Worm (Caenorhabditis elegans) whole organism, young adult: ENCODE results near the gene mai-1.

ENCODE experiments used
- B0019.2 ChIP-seq: fragments of 200-800 bp; sonication (Bioruptor generic); conservative IDR thresholded peaks from 2 replicates; pipeline ENCODE4 v1.3.6; 2022; ENCODE audit warnings: missing genetic modification reagents, missing genetic modification characterization, missing compliant biosample characterization
- B0261.1 ChIP-seq: sonication (generic microtip); optimal IDR thresholded peaks from 2 replicates; lab custom pipeline; 2016; ENCODE audit warnings: mild to moderate bottlenecking, missing genetic modification characterization, moderate library complexity, missing compliant biosample characterization
- D2030.7 ChIP-seq: fragments of 200-800 bp; sonication (Bioruptor generic); IDR thresholded peaks from 2 replicates; pipeline ENCODE4 v1.3.6; 2022; ENCODE audit warnings: missing genetic modification reagents, missing genetic modification characterization, missing compliant biosample characterization
- F33H1.4 ChIP-seq: fragments of 200-800 bp; sonication (Bioruptor generic); IDR thresholded peaks from 2 replicates; pipeline ENCODE4 v1.3.6; 2022; ENCODE audit warnings: missing genetic modification reagents, missing genetic modification characterization, missing compliant biosample characterization
- F37B4.10 ChIP-seq: fragments of 200-800 bp; sonication (Bioruptor generic); IDR thresholded peaks from 2 replicates; pipeline ENCODE4 v1.3.6; 2022; ENCODE audit warnings: missing genetic modification characterization, missing compliant biosample characterization
- F52B5.7 ChIP-seq: sonication (generic microtip); optimal IDR thresholded peaks from 2 replicates; lab custom pipeline; 2016; ENCODE audit warnings: mild to moderate bottlenecking, missing genetic modification characterization, missing compliant biosample characterization
- F57A8.1 ChIP-seq: fragments of 200-800 bp; sonication (Bioruptor generic); optimal IDR thresholded peaks from 2 replicates; lab custom pipeline; 2018; ENCODE audit warnings: mild to moderate bottlenecking, missing genetic modification characterization, moderate library complexity, missing compliant biosample characterization
- T07F8.4 ChIP-seq: sonication (generic microtip); optimal IDR thresholded peaks from 2 replicates; lab custom pipeline; 2016; ENCODE audit warnings: mild to moderate bottlenecking, missing genetic modification characterization, moderate library complexity, missing compliant biosample characterization
- Y53G8AR.9 ChIP-seq: fragments of 200-800 bp; sonication (Bioruptor generic); conservative IDR thresholded peaks from 2 replicates; pipeline ENCODE4 v1.3.6; 2022; ENCODE audit warnings: missing genetic modification reagents, missing genetic modification characterization, missing compliant biosample characterization
- Y56A3A.18 ChIP-seq: fragments of 200-800 bp; sonication (Bioruptor generic); IDR thresholded peaks from 2 replicates; pipeline ENCODE4 v1.3.6; 2022; ENCODE audit warnings: missing genetic modification reagents, missing genetic modification characterization, missing compliant biosample characterization
- Y67H2A.10 ChIP-seq: fragments of 200-800 bp; sonication (Bioruptor generic); conservative IDR thresholded peaks from 2 replicates; pipeline ENCODE4 v1.3.6; 2022; ENCODE audit warnings: missing genetic modification reagents, missing genetic modification characterization, missing compliant biosample characterization
- aptf-2 ChIP-seq: fragments of 200-800 bp; sonication (Bioruptor generic); conservative IDR thresholded peaks from 2 replicates; pipeline ENCODE4 v1.3.6; 2022; ENCODE audit warnings: missing genetic modification reagents, missing genetic modification characterization, missing compliant biosample characterization
- athp-1 ChIP-seq: sonication (generic microtip); optimal IDR thresholded peaks from 2 replicates; lab custom pipeline; 2017; ENCODE audit warnings: mild to moderate bottlenecking, missing genetic modification characterization, missing compliant biosample characterization
- attf-3 ChIP-seq: fragments of 200-800 bp; sonication (Bioruptor generic); conservative IDR thresholded peaks from 2 replicates; pipeline ENCODE4 v1.3.6; 2022; ENCODE audit warnings: missing genetic modification reagents, missing genetic modification characterization, missing compliant biosample characterization
- bed-1 ChIP-seq: fragments of 200-800 bp; sonication (Bioruptor generic); IDR thresholded peaks from 2 replicates; pipeline ENCODE4 v1.3.6; 2022; ENCODE audit warnings: missing genetic modification reagents, missing genetic modification characterization, missing compliant biosample characterization
- bed-2 ChIP-seq: fragments of 200-800 bp; sonication (Bioruptor generic); IDR thresholded peaks from 2 replicates; pipeline ENCODE4 v1.3.6; 2022; ENCODE audit warnings: missing genetic modification reagents, missing genetic modification characterization, missing compliant biosample characterization
- cebp-1 ChIP-seq, 2 experiments: fragments of 200-800 bp in 1 of 2; sonication (Bioruptor generic) in 1 of 2; sonication (generic microtip) in 1 of 2; IDR thresholded peaks in 1 of 2; optimal IDR thresholded peaks in 1 of 2; 2 replicates each; pipeline versions ENCODE4 v1.3.6 to Lab custom; 2017 to 2022; ENCODE audit warnings: missing compliant biosample characterization in 2 of 2, missing genetic modification characterization in 2 of 2, mild to moderate bottlenecking in 1 of 2, missing genetic modification reagents in 1 of 2, moderate library complexity in 1 of 2
- ceh-91 ChIP-seq: fragments of 200-800 bp; sonication (Bioruptor generic); IDR thresholded peaks from 2 replicates; pipeline ENCODE4 v1.3.6; 2022; ENCODE audit warnings: missing genetic modification reagents, missing genetic modification characterization, missing compliant biosample characterization
- chd-7 ChIP-seq: sonication (generic microtip); optimal IDR thresholded peaks from 2 replicates; lab custom pipeline; 2016; ENCODE audit warnings: mild to moderate bottlenecking, missing genetic modification characterization, moderate library complexity, missing compliant biosample characterization
- dpff-1 ChIP-seq: sonication (generic microtip); optimal IDR thresholded peaks from 2 replicates; lab custom pipeline; 2017; ENCODE audit warnings: mild to moderate bottlenecking, missing genetic modification characterization, missing compliant biosample characterization
- egrh-3 ChIP-seq: fragments of 200-800 bp; sonication (Bioruptor generic); IDR thresholded peaks from 2 replicates; pipeline ENCODE4 v1.3.6; 2022; ENCODE audit warnings: missing genetic modification reagents, missing genetic modification characterization, missing compliant biosample characterization
- ekl-4 ChIP-seq: fragments of 200-800 bp; sonication (Bioruptor generic); IDR thresholded peaks from 2 replicates; pipeline ENCODE4 v1.3.6; 2022; ENCODE audit warnings: missing genetic modification reagents, missing genetic modification characterization, missing compliant biosample characterization
- fkh-3 ChIP-seq: sonication (generic microtip); optimal IDR thresholded peaks from 2 replicates; lab custom pipeline; 2016; ENCODE audit warnings: mild to moderate bottlenecking, missing genetic modification characterization, missing compliant biosample characterization
- gei-17 ChIP-seq: fragments of 200-800 bp; sonication (Bioruptor generic); optimal IDR thresholded peaks from 2 replicates; lab custom pipeline; 2018; ENCODE audit warnings: mild to moderate bottlenecking, missing genetic modification characterization, missing compliant biosample characterization
- him-1 ChIP-seq: sonication (generic microtip); optimal IDR thresholded peaks from 2 replicates; lab custom pipeline; 2016; ENCODE audit warnings: missing genotype, missing genetic modification reagents, missing genetic modification characterization, missing compliant biosample characterization
- hlh-12 ChIP-seq: sonication (generic microtip); optimal IDR thresholded peaks from 2 replicates; lab custom pipeline; 2016; ENCODE audit warnings: missing genetic modification characterization, missing compliant biosample characterization
- hlh-26 ChIP-seq: fragments of 200-800 bp; sonication (Bioruptor generic); conservative IDR thresholded peaks from 2 replicates; pipeline ENCODE4 v1.3.6; 2022; ENCODE audit warnings: missing genetic modification reagents, missing genetic modification characterization, missing compliant biosample characterization
- hsf-1 ChIP-seq: fragments of 200-800 bp; sonication (Bioruptor generic); IDR thresholded peaks from 2 replicates; pipeline ENCODE4 v1.3.6; 2022; ENCODE audit warnings: missing genetic modification reagents, missing genetic modification characterization, missing compliant biosample characterization
- let-526 ChIP-seq: fragments of 200-800 bp; sonication (Bioruptor generic); IDR thresholded peaks from 2 replicates; pipeline ENCODE4 v1.3.6; 2022; ENCODE audit warnings: missing genetic modification reagents, missing genetic modification characterization, missing compliant biosample characterization
- lin-54 ChIP-seq: fragments of 200-800 bp; sonication (Bioruptor generic); optimal IDR thresholded peaks from 2 replicates; lab custom pipeline; 2018; ENCODE audit warnings: mild to moderate bottlenecking, missing genetic modification characterization, missing compliant biosample characterization
- lsl-1 ChIP-seq: fragments of 200-800 bp; sonication (Bioruptor generic); optimal IDR thresholded peaks from 2 replicates; lab custom pipeline; 2018; ENCODE audit warnings: mild to moderate bottlenecking, missing genetic modification characterization, moderate library complexity, missing compliant biosample characterization
- madf-10 ChIP-seq: sonication (generic microtip); optimal IDR thresholded peaks from 2 replicates; lab custom pipeline; 2016; ENCODE audit warnings: mild to moderate bottlenecking, missing genetic modification characterization, missing compliant biosample characterization
- madf-3 ChIP-seq: fragments of 200-800 bp; sonication (Bioruptor generic); IDR thresholded peaks from 2 replicates; pipeline ENCODE4 v1.3.6; 2022; ENCODE audit warnings: missing genetic modification reagents, missing genetic modification characterization, missing compliant biosample characterization
- madf-8 ChIP-seq: fragments of 200-800 bp; sonication (Bioruptor generic); conservative IDR thresholded peaks from 2 replicates; pipeline ENCODE4 v1.3.6; 2022; ENCODE audit warnings: missing genetic modification reagents, missing genetic modification characterization, missing compliant biosample characterization
- mxl-1 ChIP-seq: sonication (generic microtip); optimal IDR thresholded peaks from 2 replicates; lab custom pipeline; 2016; ENCODE audit warnings: missing genetic modification characterization, missing compliant biosample characterization
- nhr-27 ChIP-seq: fragments of 200-800 bp; sonication (Bioruptor generic); optimal IDR thresholded peaks from 2 replicates; lab custom pipeline; 2018; ENCODE audit warnings: mild to moderate bottlenecking, missing genetic modification characterization, moderate library complexity, missing compliant biosample characterization
- nhr-80 ChIP-seq: sonication (generic microtip); optimal IDR thresholded peaks from 2 replicates; lab custom pipeline; 2016; ENCODE audit warnings: missing genetic modification characterization, missing compliant biosample characterization
- nhr-90 ChIP-seq: sonication (generic microtip); optimal IDR thresholded peaks from 2 replicates; lab custom pipeline; 2016; ENCODE audit warnings: missing genotype, mild to moderate bottlenecking, missing genetic modification characterization, missing compliant biosample characterization
- snpc-1.1 ChIP-seq: sonication (generic microtip); optimal IDR thresholded peaks from 2 replicates; lab custom pipeline; 2017; ENCODE audit warnings: missing genetic modification characterization, mild to moderate bottlenecking, missing compliant biosample characterization, antibody characterized with exemption, moderate library complexity, missing genotype, missing genetic modification reagents; ENCODE audit not compliant: insufficient read depth
- snpc-3.4 ChIP-seq: sonication (generic microtip); optimal IDR thresholded peaks from 2 replicates; lab custom pipeline; 2017; ENCODE audit warnings: missing genetic modification characterization, mild to moderate bottlenecking, missing compliant biosample characterization, antibody characterized with exemption, moderate library complexity, missing genotype, missing genetic modification reagents
- sptf-2 ChIP-seq: fragments of 200-800 bp; sonication (Bioruptor generic); optimal IDR thresholded peaks from 2 replicates; lab custom pipeline; 2018; ENCODE audit warnings: mild to moderate bottlenecking, missing genetic modification characterization, missing compliant biosample characterization
- unc-130 ChIP-seq: sonication (generic microtip); optimal IDR thresholded peaks from 2 replicates; lab custom pipeline; 2016; ENCODE audit warnings: missing genetic modification reagents, missing genetic modification characterization, missing compliant biosample characterization
- unc-62 ChIP-seq: fragments of 150-350 bp; optimal IDR thresholded peaks from 2 replicates; lab custom pipeline; 2014; ENCODE audit warnings: missing biosample characterization, missing genetic modification reagents, missing genetic modification characterization
- zfh-2 ChIP-seq: fragments of 200-800 bp; sonication (Bioruptor generic); conservative IDR thresholded peaks from 2 replicates; pipeline ENCODE4 v1.3.6; 2022; ENCODE audit warnings: missing genetic modification reagents, missing genetic modification characterization, missing compliant biosample characterization
- zim-3 ChIP-seq: sonication (generic microtip); optimal IDR thresholded peaks from 2 replicates; lab custom pipeline; 2017; ENCODE audit warnings: mild to moderate bottlenecking, missing genetic modification characterization, moderate library complexity, missing compliant biosample characterization
- ztf-18 ChIP-seq: sonication (generic microtip); optimal IDR thresholded peaks from 2 replicates; lab custom pipeline; 2016; ENCODE audit warnings: missing genotype, mild to moderate bottlenecking, missing genetic modification characterization, missing compliant biosample characterization
- ztf-22 ChIP-seq: fragments of 200-800 bp; sonication (Bioruptor generic); optimal IDR thresholded peaks from 2 replicates; lab custom pipeline; 2018; ENCODE audit warnings: mild to moderate bottlenecking, missing genetic modification characterization, moderate library complexity, missing compliant biosample characterization
- ztf-3 ChIP-seq: fragments of 200-800 bp; sonication (Bioruptor generic); optimal IDR thresholded peaks from 2 replicates; lab custom pipeline; 2018; ENCODE audit warnings: mild to moderate bottlenecking, missing genetic modification characterization, missing compliant biosample characterization

The mai-1 gene

ce11 chrX:3101562-3101961 lies 14.8 kb downstream of the mai-1 start (continued):
- TF ChIP-seq snpc-1.1 (tag; lab: Kevin White, UChicago), result no peak
- no peak for TF ChIP-seq B0261.1 (tag; lab: Kevin White, UChicago)
- no peak for TF ChIP-seq madf-8
- no peak for TF ChIP-seq lsl-1
- TF ChIP-seq hlh-12 (tag; lab: Kevin White, UChicago), result no peak
- TF ChIP-seq cebp-1 (GFP tag; IDR thresholded peaks at IDR 0.05; lab: Robert Waterston, UW), result no peak
- TF ChIP-seq cebp-1 (tag; optimal IDR thresholded peaks at IDR 0.05; lab: Kevin White, UChicago), result no peak
- peak; percentile 21 for TF ChIP-seq ztf-18 (tag; lab: Kevin White, UChicago)
- TF ChIP-seq nhr-80 (tag; lab: Kevin White, UChicago), result peak; percentile 53
- TF ChIP-seq hlh-26 (GFP tag; lab: Robert Waterston, UW), result no peak
- TF ChIP-seq Y56A3A.18, result no peak

ce11 chrX:3099832-3100231 lies 16.6 kb downstream of the mai-1 start, which contains the start of gene sec-3:
Gene sec-3, minus strand, starts transcription at chrX:3099852.
- TF ChIP-seq B0261.1 (tag; lab: Kevin White, UChicago) (no peak), bed-2 (GFP tag; lab: Robert Waterston, UW) (no peak), lin-54 (GFP tag; lab: Kevin White, UChicago) (peak; percentile 61), F57A8.1 (no peak), Y56A3A.18 (no peak), T07F8.4 (tag; lab: Kevin White, UChicago) (no peak), F33H1.4 (no peak), chd-7 (peak; percentile 63), ekl-4 (GFP tag; lab: Robert Waterston, UW) (no peak), ceh-91 (no peak), Y53G8AR.9 (GFP tag; lab: Robert Waterston, UW) (peak; percentile 79; the same call in 1 of the 2 replicates), Y67H2A.10 (GFP tag; lab: Robert Waterston, UW) (no peak), sptf-2 (no peak), bed-1 (GFP tag; lab: Robert Waterston, UW) (no peak), madf-10 (peak; percentile 52), zfh-2 (GFP tag; lab: Robert Waterston, UW) (0 out of 2 replicates have a peak, but pooled peaks have one; percentile 34), snpc-3.4 (peak; percentile 9), madf-3 (GFP tag; lab: Robert Waterston, UW) (no peak), zim-3 (tag; lab: Kevin White, UChicago) (no peak), fkh-3 (tag; lab: Kevin White, UChicago) (no peak), him-1 (tag; lab: Kevin White, UChicago) (no peak), nhr-90 (tag; lab: Kevin White, UChicago) (peak; percentile 31), ztf-3 (GFP tag; lab: Kevin White, UChicago) (no peak), unc-62 (no peak), gei-17 (GFP tag; lab: Kevin White, UChicago) (peak; percentile 51), egrh-3 (GFP tag; lab: Robert Waterston, UW) (no peak), D2030.7 (GFP tag; lab: Robert Waterston, UW) (no peak), let-526 (0 out of 2 replicates have a peak, but pooled peaks have one; percentile 12), F52B5.7 (tag; lab: Kevin White, UChicago) (no peak), ztf-22 (GFP tag; lab: Kevin White, UChicago) (peak; percentile 3), aptf-2 (GFP tag; lab: Robert Waterston, UW) (no peak), athp-1 (no peak), F37B4.10 (GFP tag; lab: Robert Waterston, UW) (no peak), unc-130 (GFP tag; lab: Kevin White, UChicago) (no peak), dpff-1 (no peak), nhr-27 (tag; lab: Kevin White, UChicago) (no peak), hsf-1 (no peak), mxl-1 (tag; lab: Kevin White, UChicago) (no peak), B0019.2 (no peak), attf-3 (no peak)
